Worm (Caenorhabditis elegans) whole organism, midembryonic: ENCODE results near the gene srbc-78.

Experiments used
- T22C8.4 ChIP-seq: fragments of 200-800 bp; sonication (Bioruptor generic); IDR thresholded peaks from 2 replicates; pipeline ENCODE4 v1.3.6; 2022; ENCODE audit warnings: missing genetic modification characterization, missing compliant biosample characterization
- flt-1 ChIP-seq: fragments of 200-800 bp; sonication (Bioruptor generic); IDR thresholded peaks from 2 replicates; pipeline ENCODE4 v1.3.6; 2022; ENCODE audit warnings: missing genetic modification characterization, missing compliant biosample characterization
- klf-2 ChIP-seq: fragments of 200-800 bp; sonication (Bioruptor generic); conservative IDR thresholded peaks from 2 replicates; pipeline ENCODE4 v1.3.6; 2022; ENCODE audit warnings: missing genetic modification reagents, missing genetic modification characterization, missing compliant biosample characterization
- med-1 ChIP-seq: sonication (generic microtip); optimal IDR thresholded peaks from 2 replicates; lab custom pipeline; 2017; ENCODE audit warnings: missing genetic modification characterization, mild to moderate bottlenecking, missing compliant biosample characterization, antibody characterized with exemption, missing genetic modification reagents; ENCODE audit not compliant: insufficient read depth
- ref-1 ChIP-seq: fragments of 200-800 bp; sonication (Bioruptor generic); conservative IDR thresholded peaks from 2 replicates; pipeline ENCODE4 v1.3.6; 2022; ENCODE audit warnings: missing genetic modification reagents, missing genetic modification characterization, missing compliant biosample characterization
- tab-1 ChIP-seq: fragments of 200-800 bp; sonication (Bioruptor generic); IDR thresholded peaks from 2 replicates; pipeline ENCODE4 v1.3.6; 2022; ENCODE audit warnings: missing genetic modification characterization, missing compliant biosample characterization
- ztf-23 ChIP-seq: fragments of 200-800 bp; sonication (Bioruptor generic); IDR thresholded peaks from 2 replicates; pipeline ENCODE4 v1.3.6; 2022; ENCODE audit warnings: missing genetic modification reagents, missing genetic modification characterization, missing compliant biosample characterization
- ztf-29 ChIP-seq: fragments of 200-800 bp; sonication (Bioruptor generic); IDR thresholded peaks from 2 replicates; pipeline ENCODE4 v1.3.6; 2022; ENCODE audit warnings: missing genetic modification reagents, missing genetic modification characterization, missing compliant biosample characterization

DNA sequence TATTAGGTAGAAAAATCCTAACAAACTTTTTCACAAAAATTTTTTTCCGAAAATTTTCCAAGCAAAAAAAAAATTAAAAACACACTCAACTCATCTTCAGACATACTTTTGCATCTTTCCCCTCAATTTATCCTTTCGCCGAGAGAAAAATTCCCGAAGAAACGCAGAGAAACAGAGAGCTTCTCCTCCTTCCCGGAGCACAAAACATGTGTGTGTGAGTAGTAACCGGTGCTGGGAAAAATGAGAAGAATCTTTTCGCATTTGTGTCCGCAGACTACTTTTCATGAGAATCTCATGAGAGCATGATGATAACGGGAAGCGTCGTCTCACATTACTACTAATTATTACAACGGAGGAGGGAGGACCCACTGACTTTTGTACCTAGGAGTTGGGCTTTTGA, 2.5 kb downstream of the srbc-78 start:
- TF ChIP-seq klf-2 (GFP tag; lab: Robert Waterston, UW) (no peak), tab-1 (GFP tag; lab: Robert Waterston, UW) (no peak), flt-1 (GFP tag; lab: Robert Waterston, UW) (no peak), med-1 (GFP tag; lab: Kevin White, UChicago) (no peak), T22C8.4 (GFP tag; lab: Robert Waterston, UW) (no peak), ztf-23 (GFP tag; lab: Robert Waterston, UW) (no peak), ztf-29 (GFP tag; lab: Robert Waterston, UW) (no peak), ref-1 (GFP tag; lab: Robert Waterston, UW) (no peak)
